Worm (Caenorhabditis elegans) whole organism, midembryonic: ENCODE results near the gene F49H6.5.

ENCODE experiments used
- T22C8.4 ChIP-seq: fragments of 200-800 bp; sonication (Bioruptor generic); IDR thresholded peaks from 2 replicates; pipeline ENCODE4 v1.3.6; 2022; ENCODE audit warnings: missing genetic modification characterization, missing compliant biosample characterization
- cog-1 ChIP-seq: sonication (generic microtip); optimal IDR thresholded peaks from 2 replicates; lab custom pipeline; 2016; ENCODE audit warnings: missing genetic modification characterization, missing compliant biosample characterization
- flt-1 ChIP-seq: fragments of 200-800 bp; sonication (Bioruptor generic); IDR thresholded peaks from 2 replicates; pipeline ENCODE4 v1.3.6; 2022; ENCODE audit warnings: missing genetic modification characterization, missing compliant biosample characterization
- klf-2 ChIP-seq: fragments of 200-800 bp; sonication (Bioruptor generic); conservative IDR thresholded peaks from 2 replicates; pipeline ENCODE4 v1.3.6; 2022; ENCODE audit warnings: missing genetic modification reagents, missing genetic modification characterization, missing compliant biosample characterization
- med-1 ChIP-seq: sonication (generic microtip); optimal IDR thresholded peaks from 2 replicates; lab custom pipeline; 2017; ENCODE audit warnings: missing genetic modification characterization, mild to moderate bottlenecking, missing compliant biosample characterization, antibody characterized with exemption, missing genetic modification reagents; ENCODE audit not compliant: insufficient read depth
- ref-1 ChIP-seq: fragments of 200-800 bp; sonication (Bioruptor generic); conservative IDR thresholded peaks from 2 replicates; pipeline ENCODE4 v1.3.6; 2022; ENCODE audit warnings: missing genetic modification reagents, missing genetic modification characterization, missing compliant biosample characterization
- tab-1 ChIP-seq: fragments of 200-800 bp; sonication (Bioruptor generic); IDR thresholded peaks from 2 replicates; pipeline ENCODE4 v1.3.6; 2022; ENCODE audit warnings: missing genetic modification characterization, missing compliant biosample characterization
- ztf-23 ChIP-seq: fragments of 200-800 bp; sonication (Bioruptor generic); IDR thresholded peaks from 2 replicates; pipeline ENCODE4 v1.3.6; 2022; ENCODE audit warnings: missing genetic modification reagents, missing genetic modification characterization, missing compliant biosample characterization
- ztf-29 ChIP-seq: fragments of 200-800 bp; sonication (Bioruptor generic); IDR thresholded peaks from 2 replicates; pipeline ENCODE4 v1.3.6; 2022; ENCODE audit warnings: missing genetic modification reagents, missing genetic modification characterization, missing compliant biosample characterization

F49H6.5 gene

DNA sequence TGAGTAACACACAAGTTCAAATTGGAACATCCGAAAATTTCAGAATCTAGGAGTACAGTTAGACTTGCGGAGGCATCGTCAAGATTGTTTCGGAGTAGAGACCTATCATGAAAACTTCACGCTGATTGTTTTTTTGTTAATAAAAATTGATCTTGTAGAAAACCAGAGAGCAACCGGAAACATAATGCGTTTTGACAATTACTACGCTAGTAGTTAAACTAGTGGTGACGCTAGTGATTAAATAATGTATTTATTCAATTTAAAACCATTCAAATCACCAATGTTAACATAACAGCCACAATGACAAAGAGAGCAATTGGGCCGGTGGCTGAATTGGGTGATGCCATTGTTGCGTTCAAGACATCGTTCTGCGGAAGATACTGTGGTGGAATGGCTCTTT lies 3.4 kb upstream of the F49H6.5 start, which contains the start of gene F49H6.17:
F49H6.17 (plus strand) TSS at position 301 of the 400 bp plus-strand sequence.
- TF ChIP-seq klf-2 (GFP tag; lab: Robert Waterston, UW) (no peak), med-1 (GFP tag; lab: Kevin White, UChicago) (no peak), flt-1 (GFP tag; lab: Robert Waterston, UW) (no peak), tab-1 (GFP tag; lab: Robert Waterston, UW) (no peak), T22C8.4 (no peak), ztf-23 (GFP tag; lab: Robert Waterston, UW) (no peak), cog-1 (tag; lab: Kevin White, UChicago) (no peak), ztf-29 (GFP tag; lab: Robert Waterston, UW) (no peak), ref-1 (no peak)

DNA sequence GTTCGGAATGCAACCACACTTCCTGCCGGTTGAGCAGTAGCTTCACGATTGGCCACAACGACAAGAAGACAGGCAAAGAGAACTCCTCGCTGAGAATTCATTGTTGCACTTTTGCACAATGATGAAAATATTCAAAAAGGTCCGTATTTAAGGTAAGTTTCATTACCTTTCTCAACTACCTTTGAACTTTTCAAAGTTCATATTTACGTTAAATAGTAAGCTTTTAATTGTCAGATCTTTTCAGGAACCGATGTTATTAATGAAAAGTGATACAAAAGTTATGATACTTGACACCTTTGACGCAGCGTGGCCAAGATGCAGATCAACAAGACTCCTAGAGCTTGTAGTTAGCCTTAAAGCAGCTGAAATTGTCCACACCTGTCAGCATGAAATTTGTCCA lies 1.7 kb upstream of the F49H6.5 start, which contains the start of gene F49H6.12:
F49H6.12 (minus strand) TSS at position 101 of the 400 bp plus-strand sequence.
- no peak for TF ChIP-seq ztf-23 (GFP tag; lab: Robert Waterston, UW)
- no peak for TF ChIP-seq ztf-29 (GFP tag; lab: Robert Waterston, UW)
- no peak for TF ChIP-seq T22C8.4
- TF ChIP-seq cog-1 (tag; lab: Kevin White, UChicago) = no peak
- no peak for TF ChIP-seq klf-2 (GFP tag; lab: Robert Waterston, UW)
- no peak for TF ChIP-seq tab-1 (GFP tag; lab: Robert Waterston, UW)
- no peak for TF ChIP-seq med-1 (GFP tag; lab: Kevin White, UChicago)
- no peak for TF ChIP-seq ref-1

DNA sequence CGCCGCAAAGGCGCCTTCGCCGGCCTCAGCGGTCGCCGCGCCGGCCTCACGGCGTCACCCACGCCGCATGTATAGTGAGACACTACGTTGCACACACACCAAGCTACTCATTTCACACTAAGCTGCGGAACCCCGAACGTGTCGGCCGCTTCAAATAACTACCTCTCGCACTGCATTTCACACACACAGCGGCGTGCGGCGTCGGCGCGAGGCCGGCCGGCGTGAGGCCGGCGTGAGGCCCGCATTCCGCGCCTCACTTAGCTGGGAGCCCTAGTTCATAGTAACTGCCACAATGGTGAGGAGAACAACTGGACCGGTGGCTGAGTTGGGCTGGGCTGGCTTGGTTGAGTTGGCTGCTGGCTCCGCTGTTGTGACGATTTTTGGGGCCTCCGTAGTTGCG lies 941 bp upstream of the F49H6.5 start:
- 0 out of 2 replicates have a peak, but pooled peaks have one; percentile 25 for TF ChIP-seq tab-1 (GFP tag; lab: Robert Waterston, UW)

DNA sequence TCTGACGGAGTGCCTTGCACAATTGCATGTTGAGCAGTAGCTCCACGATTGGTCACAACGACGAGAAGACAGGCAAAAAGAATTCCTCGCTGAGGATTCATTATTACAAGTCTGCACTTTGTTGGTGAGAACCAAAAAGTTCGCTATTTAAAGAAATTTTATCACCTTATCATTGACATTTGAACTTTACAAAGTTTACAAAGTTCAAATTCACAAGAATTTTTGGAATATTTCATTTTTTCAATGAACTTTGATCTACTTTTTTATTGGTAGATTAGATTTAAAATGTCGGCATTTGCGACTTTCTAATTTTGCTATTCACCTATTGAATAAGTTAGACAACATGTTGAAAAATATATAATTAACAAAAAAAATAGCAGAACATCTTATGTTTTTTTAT lies 3.2 kb downstream of the F49H6.5 start, which contains the start of gene F49H6.15:
F49H6.15 (minus strand) TSS at position 101 of the 400 bp plus-strand sequence.
- TF ChIP-seq ztf-29 (GFP tag; lab: Robert Waterston, UW) = no peak
- TF ChIP-seq ztf-23 (GFP tag; lab: Robert Waterston, UW) = no peak
- no peak for TF ChIP-seq med-1 (GFP tag; lab: Kevin White, UChicago)
- TF ChIP-seq T22C8.4 = no peak
- no peak for TF ChIP-seq tab-1 (GFP tag; lab: Robert Waterston, UW)
- TF ChIP-seq klf-2 (GFP tag; lab: Robert Waterston, UW) = no peak
- TF ChIP-seq ref-1 = no peak
- no peak for TF ChIP-seq flt-1 (GFP tag; lab: Robert Waterston, UW)

DNA sequence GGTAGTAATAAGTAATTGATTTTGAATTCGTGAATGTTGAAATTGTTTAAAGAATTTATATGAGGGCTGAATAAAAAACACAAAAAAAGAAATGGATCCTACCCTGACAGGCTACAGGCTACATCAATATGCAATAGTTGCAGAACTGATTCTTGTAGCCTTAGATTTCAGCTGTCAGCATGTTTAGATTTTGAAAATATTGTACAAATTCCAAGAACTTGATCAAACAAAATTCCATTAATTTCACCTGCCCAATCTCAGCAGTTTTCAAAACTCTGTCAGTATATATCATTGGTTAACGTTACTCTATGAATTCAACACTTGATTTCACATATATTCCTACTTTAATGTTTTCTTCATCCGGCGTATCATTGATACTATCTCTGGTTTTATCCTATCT lies 7.4 kb downstream of the F49H6.5 start:
- TF ChIP-seq med-1 (GFP tag; lab: Kevin White, UChicago) = no peak
- TF ChIP-seq flt-1 (GFP tag; lab: Robert Waterston, UW) = no peak
- no peak for TF ChIP-seq ztf-23 (GFP tag; lab: Robert Waterston, UW)
- no peak for TF ChIP-seq cog-1 (tag; lab: Kevin White, UChicago)
- TF ChIP-seq T22C8.4 = no peak
- TF ChIP-seq ref-1 = no peak
- no peak for TF ChIP-seq klf-2 (GFP tag; lab: Robert Waterston, UW)

DNA sequence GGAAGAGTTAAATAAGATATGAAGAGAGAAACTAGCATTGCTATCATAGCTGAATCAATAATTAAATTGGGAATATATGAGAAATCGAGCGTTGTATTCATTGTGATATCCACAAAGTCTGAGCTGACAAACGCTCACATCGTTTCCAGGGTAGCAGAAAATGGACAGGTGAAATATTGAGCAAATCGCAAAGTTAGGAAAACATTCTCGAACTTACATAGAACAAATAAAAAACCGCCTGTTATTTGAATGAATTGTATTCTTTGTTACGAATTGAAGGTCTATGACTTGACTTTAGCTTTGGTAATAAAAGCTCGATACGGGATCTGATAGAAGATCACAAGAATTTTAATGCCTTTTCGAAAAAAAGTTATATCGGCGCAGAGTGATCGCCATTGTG lies 12.8 kb downstream of the F49H6.5 start, which contains the start of gene srz-94:
srz-94 (minus strand) TSS at position 101 of the 400 bp plus-strand sequence.
- no peak for TF ChIP-seq ref-1
- no peak for TF ChIP-seq flt-1 (GFP tag; lab: Robert Waterston, UW)
- no peak for TF ChIP-seq ztf-23 (GFP tag; lab: Robert Waterston, UW)
- no peak for TF ChIP-seq cog-1 (tag; lab: Kevin White, UChicago)
- TF ChIP-seq klf-2 (GFP tag; lab: Robert Waterston, UW) = no peak
- TF ChIP-seq med-1 (GFP tag; lab: Kevin White, UChicago) = no peak
- no peak for TF ChIP-seq T22C8.4
- no peak for TF ChIP-seq tab-1 (GFP tag; lab: Robert Waterston, UW)
- TF ChIP-seq ztf-29 (GFP tag; lab: Robert Waterston, UW) = no peak

DNA sequence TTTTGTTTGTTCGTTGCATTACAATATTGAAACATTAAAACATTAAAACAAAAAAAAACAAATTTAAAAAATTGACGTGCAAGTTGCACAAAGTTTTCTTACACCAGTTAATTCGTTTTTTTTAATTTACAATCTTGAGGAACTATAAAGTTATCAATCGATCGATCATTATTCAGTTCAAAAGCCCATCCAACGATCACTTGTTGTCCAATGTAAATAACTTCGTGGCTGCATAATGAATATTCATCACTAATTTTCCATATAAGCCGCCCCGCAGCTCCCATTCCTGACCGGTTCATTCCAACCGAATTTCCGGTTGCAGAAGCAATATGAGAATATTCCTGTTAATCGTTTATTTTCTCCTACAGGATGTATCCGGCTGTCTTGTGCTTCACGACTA lies 19.2 kb downstream of the F49H6.5 start, which contains the start of gene hpo-33:
hpo-33 (plus strand) TSS at position 301 of the 400 bp plus-strand sequence.
- TF ChIP-seq klf-2 (GFP tag; lab: Robert Waterston, UW) (no peak), ref-1 (no peak), med-1 (GFP tag; lab: Kevin White, UChicago) (no peak), flt-1 (GFP tag; lab: Robert Waterston, UW) (no peak), T22C8.4 (no peak)

DNA sequence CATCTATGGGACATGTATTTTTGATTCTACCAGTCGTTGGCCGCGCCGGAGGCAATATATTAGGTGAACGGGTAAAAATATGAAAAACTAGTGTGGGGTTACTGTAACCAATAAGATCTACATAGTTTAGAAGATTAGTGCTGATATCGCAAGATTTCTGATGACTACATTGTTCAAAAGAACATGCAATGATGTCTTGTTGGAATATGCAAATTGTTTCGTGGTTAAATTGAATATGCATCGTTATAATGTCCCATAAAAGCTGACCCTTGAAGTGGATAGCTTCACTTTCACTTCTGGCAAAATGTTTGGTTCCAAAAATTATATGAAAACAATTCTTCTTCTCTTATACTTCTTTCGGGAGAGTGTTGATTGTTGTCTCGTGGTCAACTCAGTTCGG lies 21.5 kb downstream of the F49H6.5 start, which contains the start of gene F28B1.2:
F28B1.2 (plus strand) TSS at position 301 of the 400 bp plus-strand sequence.
- TF ChIP-seq ztf-29 (GFP tag; lab: Robert Waterston, UW) = no peak

DNA sequence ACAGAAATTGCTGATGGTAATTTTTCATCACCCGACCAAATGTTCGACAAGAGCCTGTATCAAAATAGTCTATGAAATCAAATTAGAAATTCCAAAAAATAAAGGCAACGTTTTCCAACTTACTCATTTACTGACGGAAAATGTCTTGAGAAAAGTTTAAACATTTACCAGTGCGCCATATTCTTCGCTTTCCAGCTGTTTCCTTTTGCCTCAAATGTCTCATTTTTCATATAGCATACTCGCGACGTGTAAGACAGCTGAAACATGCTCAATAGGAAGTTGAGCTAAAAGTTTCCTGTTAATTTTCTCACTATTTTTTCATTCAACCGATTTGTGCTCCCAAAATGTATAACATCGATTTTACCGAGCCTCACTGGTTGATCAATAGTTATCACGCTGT lies 36.9 kb downstream of the F49H6.5 start, which contains the start of gene sri-66:
sri-66 (plus strand) TSS at position 301 of the 400 bp plus-strand sequence.
- TF ChIP-seq med-1 (GFP tag; lab: Kevin White, UChicago) (no peak), cog-1 (tag; lab: Kevin White, UChicago) (no peak), ref-1 (no peak), flt-1 (GFP tag; lab: Robert Waterston, UW) (no peak), T22C8.4 (no peak), tab-1 (GFP tag; lab: Robert Waterston, UW) (no peak), ztf-29 (GFP tag; lab: Robert Waterston, UW) (no peak), ztf-23 (GFP tag; lab: Robert Waterston, UW) (no peak), klf-2 (GFP tag; lab: Robert Waterston, UW) (no peak)

DNA sequence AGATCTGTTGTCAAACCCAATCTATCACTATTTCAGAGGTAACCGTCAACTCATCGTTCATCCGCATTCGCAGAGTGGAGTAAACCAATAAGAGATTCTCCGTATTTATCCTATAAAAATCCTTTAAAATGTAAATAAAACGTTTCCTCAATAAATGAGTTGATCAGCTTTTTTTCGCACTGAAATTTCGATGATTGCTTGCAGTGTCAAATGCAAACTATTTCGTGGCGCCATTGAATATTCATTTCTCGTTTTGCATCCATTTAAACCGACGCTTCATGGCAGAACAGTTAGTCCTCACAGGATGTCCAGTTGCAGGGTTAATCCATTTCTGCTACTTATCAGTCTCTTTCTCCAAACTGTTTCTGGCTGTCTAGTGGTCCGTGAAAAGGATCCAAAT lies 38.5 kb downstream of the F49H6.5 start, which contains the start of gene F28B1.9:
F28B1.9 (plus strand) TSS at position 301 of the 400 bp plus-strand sequence.
- TF ChIP-seq ztf-29 (GFP tag; lab: Robert Waterston, UW) (no peak), cog-1 (tag; lab: Kevin White, UChicago) (no peak), tab-1 (GFP tag; lab: Robert Waterston, UW) (no peak), ref-1 (no peak)
